Worm (Caenorhabditis elegans) whole organism, L4/young adult: ENCODE data around the gene F01D5.7.

Experiments
- W03F9.2 ChIP-seq: fragments of 150-350 bp; optimal IDR thresholded peaks from 2 replicates; lab custom pipeline; 2014; ENCODE audit warnings: missing biosample characterization, missing genetic modification characterization
- dao-5 ChIP-seq: sonication (generic microtip); optimal IDR thresholded peaks from 2 replicates; lab custom pipeline; 2016; ENCODE audit warnings: missing genotype, missing genetic modification characterization, moderate library complexity, missing compliant biosample characterization
- him-1 ChIP-seq: sonication (generic microtip); optimal IDR thresholded peaks from 2 replicates; lab custom pipeline; 2016; ENCODE audit warnings: missing genotype, missing genetic modification reagents, missing genetic modification characterization, missing compliant biosample characterization

- no peak for TF ChIP-seq him-1 (tag; lab: Kevin White, UChicago)
- no peak for TF ChIP-seq dao-5 (tag; lab: Kevin White, UChicago)
- TF ChIP-seq W03F9.2 (tag; lab: Kevin White, UChicago) = no peak
Measured at ce11 chrII:14050506-14050905, 42.0 kb downstream of the F01D5.7 start.
